Worm (Caenorhabditis elegans) whole organism, midembryonic: ENCODE measurements around the gene clec-266.

ENCODE experiments used
- T22C8.4 ChIP-seq: fragments of 200-800 bp; sonication (Bioruptor generic); IDR thresholded peaks from 2 replicates; pipeline ENCODE4 v1.3.6; 2022; ENCODE audit warnings: missing genetic modification characterization, missing compliant biosample characterization
- cog-1 ChIP-seq: sonication (generic microtip); optimal IDR thresholded peaks from 2 replicates; lab custom pipeline; 2016; ENCODE audit warnings: missing genetic modification characterization, missing compliant biosample characterization
- flt-1 ChIP-seq: fragments of 200-800 bp; sonication (Bioruptor generic); IDR thresholded peaks from 2 replicates; pipeline ENCODE4 v1.3.6; 2022; ENCODE audit warnings: missing genetic modification characterization, missing compliant biosample characterization
- klf-2 ChIP-seq: fragments of 200-800 bp; sonication (Bioruptor generic); conservative IDR thresholded peaks from 2 replicates; pipeline ENCODE4 v1.3.6; 2022; ENCODE audit warnings: missing genetic modification reagents, missing genetic modification characterization, missing compliant biosample characterization
- med-1 ChIP-seq: sonication (generic microtip); optimal IDR thresholded peaks from 2 replicates; lab custom pipeline; 2017; ENCODE audit warnings: missing genetic modification characterization, mild to moderate bottlenecking, missing compliant biosample characterization, antibody characterized with exemption, missing genetic modification reagents; ENCODE audit not compliant: insufficient read depth
- ref-1 ChIP-seq: fragments of 200-800 bp; sonication (Bioruptor generic); conservative IDR thresholded peaks from 2 replicates; pipeline ENCODE4 v1.3.6; 2022; ENCODE audit warnings: missing genetic modification reagents, missing genetic modification characterization, missing compliant biosample characterization
- tab-1 ChIP-seq: fragments of 200-800 bp; sonication (Bioruptor generic); IDR thresholded peaks from 2 replicates; pipeline ENCODE4 v1.3.6; 2022; ENCODE audit warnings: missing genetic modification characterization, missing compliant biosample characterization
- ztf-23 ChIP-seq: fragments of 200-800 bp; sonication (Bioruptor generic); IDR thresholded peaks from 2 replicates; pipeline ENCODE4 v1.3.6; 2022; ENCODE audit warnings: missing genetic modification reagents, missing genetic modification characterization, missing compliant biosample characterization
- ztf-29 ChIP-seq: fragments of 200-800 bp; sonication (Bioruptor generic); IDR thresholded peaks from 2 replicates; pipeline ENCODE4 v1.3.6; 2022; ENCODE audit warnings: missing genetic modification reagents, missing genetic modification characterization, missing compliant biosample characterization

Gene clec-266

DNA sequence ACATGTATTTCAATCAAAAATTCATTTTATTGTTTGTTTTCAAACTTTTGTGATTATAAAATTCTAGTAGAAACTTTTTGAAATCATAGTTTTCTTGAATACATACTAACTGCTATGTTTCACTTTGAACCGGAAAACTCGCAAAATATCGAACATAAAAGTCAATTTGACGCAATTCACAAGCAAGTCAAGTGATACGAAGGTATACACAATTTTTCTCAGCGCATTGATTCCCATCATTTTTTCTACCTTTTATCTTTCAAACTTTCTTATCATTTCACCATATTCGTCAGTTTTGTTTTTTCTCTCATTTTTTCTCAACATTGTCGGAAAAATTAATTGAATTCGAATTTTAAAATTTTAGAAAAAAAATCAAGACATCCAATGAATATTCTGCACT is 32.4 kb upstream of the clec-266 start, which contains the start of gene nhr-173:
Gene nhr-173, plus strand, starts transcription at position 366 of the 400 bp plus-strand sequence.
- TF ChIP-seq T22C8.4 (GFP tag; lab: Robert Waterston, UW) (no peak), ref-1 (GFP tag; lab: Robert Waterston, UW) (no peak), klf-2 (no peak), med-1 (GFP tag; lab: Kevin White, UChicago) (no peak), flt-1 (GFP tag; lab: Robert Waterston, UW) (no peak), ztf-23 (GFP tag; lab: Robert Waterston, UW) (no peak)

DNA sequence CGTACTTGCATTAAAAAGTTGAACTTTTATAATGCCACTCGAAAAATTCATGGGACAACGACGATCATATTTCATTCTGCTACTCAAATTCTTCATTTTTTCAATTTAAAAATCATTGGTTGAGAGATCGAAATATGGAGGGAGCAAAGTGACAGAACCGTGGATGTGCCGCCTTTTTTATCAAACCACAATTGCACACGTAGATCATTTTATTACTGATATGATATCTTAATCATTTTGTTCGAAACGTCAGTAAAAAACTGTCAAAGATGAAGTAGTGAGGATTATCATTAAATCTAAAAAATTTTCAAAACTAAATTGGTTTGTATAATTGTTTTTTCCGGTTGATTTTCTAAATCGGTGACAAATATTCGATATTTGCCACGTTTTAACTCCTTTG is 31.4 kb upstream of the clec-266 start:
- TF ChIP-seq ref-1 (GFP tag; lab: Robert Waterston, UW) (no peak), tab-1 (GFP tag; lab: Robert Waterston, UW) (no peak), cog-1 (tag; lab: Kevin White, UChicago) (no peak), ztf-23 (GFP tag; lab: Robert Waterston, UW) (no peak), klf-2 (no peak), flt-1 (GFP tag; lab: Robert Waterston, UW) (no peak), T22C8.4 (GFP tag; lab: Robert Waterston, UW) (no peak), ztf-29 (GFP tag; lab: Robert Waterston, UW) (no peak), med-1 (GFP tag; lab: Kevin White, UChicago) (no peak)

ce11 chrX:6653173-6653572 is 30.5 kb upstream of the clec-266 start:
- TF ChIP-seq ztf-29 (GFP tag; lab: Robert Waterston, UW) = no peak
- no peak for TF ChIP-seq med-1 (GFP tag; lab: Kevin White, UChicago)
- no peak for TF ChIP-seq T22C8.4 (GFP tag; lab: Robert Waterston, UW)
- no peak for TF ChIP-seq ref-1 (GFP tag; lab: Robert Waterston, UW)
- TF ChIP-seq tab-1 (GFP tag; lab: Robert Waterston, UW) = no peak
- TF ChIP-seq klf-2 = no peak
- no peak for TF ChIP-seq flt-1 (GFP tag; lab: Robert Waterston, UW)
- no peak for TF ChIP-seq ztf-23 (GFP tag; lab: Robert Waterston, UW)
- no peak for TF ChIP-seq cog-1 (tag; lab: Kevin White, UChicago)

DNA sequence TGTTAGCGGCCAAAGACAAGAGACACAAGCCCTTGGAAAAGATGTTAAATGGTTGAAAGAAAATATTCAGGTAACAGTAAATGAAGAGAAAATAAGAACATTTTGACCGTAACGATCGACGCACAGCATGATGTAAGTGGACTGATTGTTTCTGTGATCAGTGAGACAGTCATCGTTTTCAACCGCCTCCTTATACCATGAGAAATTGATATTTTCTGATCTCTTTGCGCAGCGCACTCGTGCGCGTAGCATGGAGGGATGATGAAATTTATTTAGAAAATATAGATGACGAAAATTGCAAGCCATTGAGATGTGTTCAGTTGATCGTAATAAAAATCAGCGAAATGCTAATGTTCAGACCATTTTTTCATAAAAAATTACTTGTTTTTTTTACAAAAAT is 26.9 kb upstream of the clec-266 start:
- TF ChIP-seq T22C8.4 (GFP tag; lab: Robert Waterston, UW) = no peak
- no peak for TF ChIP-seq flt-1 (GFP tag; lab: Robert Waterston, UW)
- no peak for TF ChIP-seq tab-1 (GFP tag; lab: Robert Waterston, UW)
- no peak for TF ChIP-seq ztf-23 (GFP tag; lab: Robert Waterston, UW)
- TF ChIP-seq ztf-29 (GFP tag; lab: Robert Waterston, UW) = no peak

- TF ChIP-seq tab-1 (GFP tag; lab: Robert Waterston, UW) = no peak
- no peak for TF ChIP-seq flt-1 (GFP tag; lab: Robert Waterston, UW)
- no peak for TF ChIP-seq klf-2
- TF ChIP-seq T22C8.4 (GFP tag; lab: Robert Waterston, UW) = no peak
- TF ChIP-seq ref-1 (GFP tag; lab: Robert Waterston, UW) = no peak
- no peak for TF ChIP-seq cog-1 (tag; lab: Kevin White, UChicago)
- TF ChIP-seq ztf-23 (GFP tag; lab: Robert Waterston, UW) = no peak
- TF ChIP-seq ztf-29 (GFP tag; lab: Robert Waterston, UW) = no peak
- no peak for TF ChIP-seq med-1 (GFP tag; lab: Kevin White, UChicago)
Observed at ce11 chrX:6646387-6647061, 23.8 kb upstream of the clec-266 start.

DNA sequence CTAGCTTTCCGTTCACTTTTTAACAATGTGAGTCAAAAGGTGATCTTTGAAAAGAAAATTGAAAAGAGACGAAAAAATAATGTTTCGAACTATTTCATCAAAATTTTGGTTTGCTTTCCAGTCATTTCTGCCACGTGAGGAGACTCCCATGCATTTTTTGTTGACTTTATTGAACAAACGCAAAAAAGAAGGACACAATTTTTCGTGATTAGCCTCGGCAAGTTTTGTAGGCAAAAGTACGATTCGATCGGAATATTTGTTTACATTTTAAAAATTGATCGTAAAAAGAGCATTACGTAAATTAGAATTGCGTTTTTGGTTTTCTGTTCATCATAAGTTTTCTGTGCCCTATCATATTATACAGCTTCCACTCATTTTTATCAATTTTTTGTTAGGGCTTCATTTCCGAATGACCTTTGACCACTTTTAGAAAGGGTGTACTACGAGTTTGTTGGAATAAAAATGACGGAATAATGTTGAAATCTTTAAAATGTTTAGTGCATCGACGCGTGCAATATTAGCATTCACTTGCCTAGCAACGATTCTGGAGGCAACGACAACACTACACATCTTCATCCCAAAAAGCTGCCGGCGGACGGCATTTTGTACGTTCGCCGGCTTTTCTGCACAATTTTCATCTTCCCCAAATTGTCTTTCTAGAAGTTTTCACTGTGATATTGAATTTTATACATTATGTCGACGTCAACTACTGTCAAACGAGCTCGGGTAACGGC is 22.4 kb upstream of the clec-266 start, which contains the start of gene C56E10.3:
Gene C56E10.3, plus strand, starts transcription at position 684 of the 734 bp plus-strand sequence.
- TF ChIP-seq ztf-23 (GFP tag; lab: Robert Waterston, UW) (no peak), cog-1 (tag; lab: Kevin White, UChicago) (no peak), klf-2 (no peak), T22C8.4 (GFP tag; lab: Robert Waterston, UW) (no peak), flt-1 (GFP tag; lab: Robert Waterston, UW) (no peak), med-1 (GFP tag; lab: Kevin White, UChicago) (no peak), ztf-29 (GFP tag; lab: Robert Waterston, UW) (no peak), ref-1 (GFP tag; lab: Robert Waterston, UW) (no peak), tab-1 (GFP tag; lab: Robert Waterston, UW) (no peak)

ce11 chrX:6642798-6643197 is 20.1 kb upstream of the clec-266 start:
- no peak for TF ChIP-seq tab-1 (GFP tag; lab: Robert Waterston, UW)
- no peak for TF ChIP-seq ref-1 (GFP tag; lab: Robert Waterston, UW)
- TF ChIP-seq cog-1 (tag; lab: Kevin White, UChicago) = no peak
- TF ChIP-seq flt-1 (GFP tag; lab: Robert Waterston, UW) = no peak

ce11 chrX:6641509-6641908 is 18.8 kb upstream of the clec-266 start:
- TF ChIP-seq ref-1 (GFP tag; lab: Robert Waterston, UW) (no peak), cog-1 (tag; lab: Kevin White, UChicago) (no peak), ztf-29 (GFP tag; lab: Robert Waterston, UW) (no peak), med-1 (GFP tag; lab: Kevin White, UChicago) (no peak), klf-2 (no peak), T22C8.4 (GFP tag; lab: Robert Waterston, UW) (no peak), flt-1 (GFP tag; lab: Robert Waterston, UW) (no peak), ztf-23 (GFP tag; lab: Robert Waterston, UW) (no peak), tab-1 (GFP tag; lab: Robert Waterston, UW) (no peak)
